Worm (Caenorhabditis elegans) whole organism, L1 larva: ENCODE results near the gene srg-27.

Experiments
- ama-1 ChIP-seq: fragments of 150-350 bp; optimal IDR thresholded peaks from 2 replicates; lab custom pipeline; 2014
- ces-1 ChIP-seq: fragments of 150-350 bp; optimal IDR thresholded peaks from 2 replicates; lab custom pipeline; 2014; ENCODE audit warnings: missing biosample characterization, missing genetic modification reagents, missing genetic modification characterization
- fos-1 ChIP-seq: fragments of 150-350 bp; optimal IDR thresholded peaks from 2 replicates; lab custom pipeline; 2014; ENCODE audit warnings: missing biosample characterization, missing genetic modification characterization
- hlh-4 ChIP-seq: sonication (generic microtip); optimal IDR thresholded peaks from 2 replicates; lab custom pipeline; 2016; ENCODE audit warnings: mild to moderate bottlenecking, missing genetic modification characterization, missing compliant biosample characterization
- lin-35 ChIP-seq, 2 experiments: fragments of 150-350 bp; optimal IDR thresholded peaks; 2 replicates each; lab custom pipeline; 2014; ENCODE audit warnings: missing biosample characterization in 2 of 2, missing genetic modification characterization in 2 of 2, missing genetic modification reagents in 2 of 2
- lsy-2 ChIP-seq, 2 experiments: fragments of 150-350 bp; optimal IDR thresholded peaks; 2 replicates each; lab custom pipeline; 2014; ENCODE audit warnings: missing biosample characterization in 2 of 2, missing genetic modification characterization in 2 of 2
- nhr-11 ChIP-seq: fragments of 150-350 bp; optimal IDR thresholded peaks from 2 replicates; lab custom pipeline; 2014; ENCODE audit warnings: missing biosample characterization, missing genetic modification characterization
- nhr-77 ChIP-seq: fragments of 150-350 bp; optimal IDR thresholded peaks from 2 replicates; lab custom pipeline; 2014; ENCODE audit warnings: missing biosample characterization, missing genetic modification characterization
- skn-1 ChIP-seq: fragments of 150-350 bp; optimal IDR thresholded peaks from 2 replicates; lab custom pipeline; 2014; ENCODE audit warnings: missing biosample characterization, missing genetic modification characterization
- snpc-4 ChIP-seq: fragments of 150-350 bp; optimal IDR thresholded peaks from 2 replicates; lab custom pipeline; 2014; ENCODE audit warnings: missing biosample characterization, missing genetic modification characterization

- TF ChIP-seq nhr-11 (no peak), fos-1 (tag; lab: Kevin White, UChicago) (no peak), ama-1 (lab: Kevin White, UChicago) (no peak), skn-1 (tag; lab: Kevin White, UChicago) (no peak), ces-1 (GFP tag; lab: Kevin White, UChicago) (no peak), lin-35 (GFP tag; optimal IDR thresholded peaks at IDR 0.05; lab: Kevin White, UChicago) (no peak), hlh-4 (tag; lab: Kevin White, UChicago) (no peak), nhr-77 (tag; lab: Kevin White, UChicago) (no peak), lsy-2 (tag; optimal IDR thresholded peaks at IDR 0.05; lab: Kevin White, UChicago) (no peak), snpc-4 (tag; lab: Kevin White, UChicago) (no peak)
Observed at ce11 chrV:5351483-5351882, 11.9 kb downstream of the srg-27 start, which contains the start of gene srd-9.
